Fruit fly (Drosophila melanogaster) whole organism, embryonic: ENCODE measurements around the gene HP1e.

Experiments
- D ChIP-seq, 2 experiments: fragments of 200-800 bp in 1 of 2; fragments of >200 bp in 1 of 2; sonication (Bioruptor generic) in 1 of 2; optimal IDR thresholded peaks; 2 replicates in 1 of 2; 3 replicates in 1 of 2; lab custom pipeline; 2017; ENCODE audit warnings: mild to moderate bottlenecking in 1 of 2, missing biosample characterization in 1 of 2, missing genetic modification characterization in 1 of 2, missing genetic modification reagents in 1 of 2
- Fer3 ChIP-seq: fragments of 200-800 bp; sonication (Bioruptor generic); optimal IDR thresholded peaks from 2 replicates; lab custom pipeline; 2018; ENCODE audit warnings: missing biosample characterization, mild to moderate bottlenecking, missing genetic modification characterization, moderate library complexity
- da ChIP-seq: fragments of 200-800 bp; sonication (Bioruptor generic); optimal IDR thresholded peaks from 2 replicates; lab custom pipeline; 2016; ENCODE audit warnings: missing biosample characterization, missing genetic modification characterization

- no peak for TF ChIP-seq da (GFP tag; lab: Kevin White, UChicago)
- no peak for TF ChIP-seq D (optimal IDR thresholded peaks at IDR 0.05; lab: Kevin White, UChicago)
- TF ChIP-seq D (GFP tag; optimal IDR thresholded peaks at IDR 0.05; lab: Kevin White, UChicago): peak; percentile 86
- peak; percentile 85 for TF ChIP-seq Fer3 (tag; lab: Kevin White, UChicago)
These were observed 31.7 kb downstream of the HP1e start for dm6 chr3R:9353276-9353652.
